Worm (Caenorhabditis elegans) whole organism, early embryonic: ENCODE data around the gene T25G12.13.

Experiments used
- B0310.2 ChIP-seq: sonication (generic microtip); optimal IDR thresholded peaks from 2 replicates; lab custom pipeline; 2016; ENCODE audit warnings: mild to moderate bottlenecking, missing genetic modification characterization, missing compliant biosample characterization
- F13C5.2 ChIP-seq: sonication (generic microtip); optimal IDR thresholded peaks from 2 replicates; lab custom pipeline; 2017; ENCODE audit warnings: mild to moderate bottlenecking, missing genetic modification characterization, inconsistent platforms, missing compliant biosample characterization
- aly-1 ChIP-seq: sonication (generic microtip); optimal IDR thresholded peaks from 2 replicates; lab custom pipeline; 2016; ENCODE audit warnings: missing genetic modification characterization, missing compliant biosample characterization
- ama-1 ChIP-seq: fragments of 150-350 bp; optimal IDR thresholded peaks from 2 replicates; lab custom pipeline; 2014
- ceh-13 ChIP-seq: fragments of 200-800 bp; sonication (Bioruptor generic); optimal IDR thresholded peaks from 2 replicates; lab custom pipeline; 2018; ENCODE audit warnings: mild to moderate bottlenecking, missing genetic modification characterization, missing compliant biosample characterization
- ceh-36 ChIP-seq: sonication (generic microtip); optimal IDR thresholded peaks from 2 replicates; lab custom pipeline; 2016; ENCODE audit warnings: missing genetic modification characterization, inconsistent platforms, missing compliant biosample characterization
- ets-7 ChIP-seq: sonication (generic microtip); optimal IDR thresholded peaks from 2 replicates; lab custom pipeline; 2016; ENCODE audit warnings: missing genotype, missing genetic modification characterization, missing compliant biosample characterization
- flt-1 ChIP-seq: fragments of 200-800 bp; sonication (Bioruptor generic); IDR thresholded peaks from 2 replicates; pipeline ENCODE4 v1.3.6; 2022; ENCODE audit warnings: missing genetic modification characterization, missing compliant biosample characterization
- hmbx-1 ChIP-seq: sonication (generic microtip); optimal IDR thresholded peaks from 2 replicates; lab custom pipeline; 2016; ENCODE audit warnings: mild to moderate bottlenecking, missing genetic modification characterization, missing compliant biosample characterization
- hmg-4 ChIP-seq: fragments of 200-800 bp; sonication (Bioruptor generic); optimal IDR thresholded peaks from 2 replicates; lab custom pipeline; 2018; ENCODE audit warnings: mild to moderate bottlenecking, missing genetic modification characterization, missing compliant biosample characterization
- hnd-1 ChIP-seq: sonication (generic microtip); optimal IDR thresholded peaks from 2 replicates; lab custom pipeline; 2016; ENCODE audit warnings: missing genetic modification characterization, missing compliant biosample characterization
- pes-1 ChIP-seq: fragments of 200-800 bp; sonication (Bioruptor generic); IDR thresholded peaks from 2 replicates; pipeline ENCODE4 v1.3.6; 2022; ENCODE audit warnings: missing genetic modification reagents, missing genetic modification characterization, missing compliant biosample characterization
- scrt-1 ChIP-seq: fragments of 200-800 bp; sonication (Bioruptor generic); IDR thresholded peaks from 2 replicates; pipeline ENCODE4 v1.3.6; 2022; ENCODE audit warnings: missing genetic modification characterization, missing compliant biosample characterization
- sea-1 ChIP-seq: fragments of 200-800 bp; sonication (Bioruptor generic); conservative IDR thresholded peaks from 2 replicates; pipeline ENCODE4 v1.3.6; 2022; ENCODE audit warnings: missing genetic modification characterization, missing compliant biosample characterization
- tbx-11 ChIP-seq: fragments of 200-800 bp; sonication (Bioruptor generic); IDR thresholded peaks from 2 replicates; pipeline ENCODE4 v1.3.6; 2022; ENCODE audit warnings: missing genetic modification characterization, missing compliant biosample characterization
- tbx-37 ChIP-seq: fragments of 200-800 bp; sonication (Bioruptor generic); conservative IDR thresholded peaks from 2 replicates; pipeline ENCODE4 v1.3.6; 2022; ENCODE audit warnings: missing genetic modification reagents, missing genetic modification characterization, missing compliant biosample characterization
- tra-4 ChIP-seq: sonication (generic microtip); optimal IDR thresholded peaks from 2 replicates; lab custom pipeline; 2017; ENCODE audit warnings: missing genetic modification characterization, missing compliant biosample characterization

Gene T25G12.13

ce11 chrX:17243053-17243452, at the start of gene T25G12.13:
Gene T25G12.13, plus strand, starts transcription at chrX:17243353.
- TF ChIP-seq scrt-1 (GFP tag; lab: Robert Waterston, UW), result no peak
- no peak for TF ChIP-seq hnd-1 (tag; lab: Kevin White, UChicago)
- no peak for TF ChIP-seq F13C5.2 (tag; lab: Kevin White, UChicago)
- no peak for TF ChIP-seq ets-7
- TF ChIP-seq hmbx-1, result no peak

- TF ChIP-seq B0310.2 (tag; lab: Kevin White, UChicago) (no peak), hmbx-1 (no peak)
Measured at ce11 chrX:17195080-17195479, 48.1 kb upstream of the T25G12.13 start, which contains the start of gene B0302.5. Gene B0302.5, minus strand, starts transcription at chrX:17195137.

- TF ChIP-seq tbx-11 (GFP tag; lab: Robert Waterston, UW) (no peak), hmbx-1 (no peak), F13C5.2 (tag; lab: Kevin White, UChicago) (no peak), ceh-36 (tag; lab: Kevin White, UChicago) (no peak)
Measured at ce11 chrX:17197824-17198223, 45.3 kb upstream of the T25G12.13 start.

- TF ChIP-seq scrt-1 (GFP tag; lab: Robert Waterston, UW) (no peak), tbx-11 (GFP tag; lab: Robert Waterston, UW) (no peak), hmbx-1 (no peak), flt-1 (no peak), ceh-13 (GFP tag; lab: Kevin White, UChicago) (no peak)
Measured at ce11 chrX:17203399-17203798, 39.8 kb upstream of the T25G12.13 start.

ce11 chrX:17205853-17206252, 37.3 kb upstream of the T25G12.13 start:
- TF ChIP-seq ceh-13 (GFP tag; lab: Kevin White, UChicago), result no peak

- TF ChIP-seq F13C5.2 (tag; lab: Kevin White, UChicago) (no peak), pes-1 (GFP tag; lab: Robert Waterston, UW) (no peak), scrt-1 (GFP tag; lab: Robert Waterston, UW) (no peak), tbx-11 (GFP tag; lab: Robert Waterston, UW) (no peak), sea-1 (no peak), hnd-1 (tag; lab: Kevin White, UChicago) (no peak), aly-1 (no peak), tra-4 (tag; lab: Kevin White, UChicago) (no peak), hmg-4 (no peak), ets-7 (no peak)
Measured at ce11 chrX:17209265-17209664, 33.9 kb upstream of the T25G12.13 start, which contains the start of gene T08G2.2. Gene T08G2.2, minus strand, starts transcription at chrX:17209365.

ce11 chrX:17211513-17211912, 31.6 kb upstream of the T25G12.13 start:
- no peak for TF ChIP-seq tra-4 (tag; lab: Kevin White, UChicago)
- TF ChIP-seq ceh-36 (tag; lab: Kevin White, UChicago), result no peak
- no peak for TF ChIP-seq flt-1
- no peak for TF ChIP-seq aly-1

- TF ChIP-seq ama-1, result no peak
- no peak for TF ChIP-seq scrt-1 (GFP tag; lab: Robert Waterston, UW)
- TF ChIP-seq aly-1, result no peak
- no peak for TF ChIP-seq flt-1
- no peak for TF ChIP-seq tbx-11 (GFP tag; lab: Robert Waterston, UW)
- no peak for TF ChIP-seq B0310.2 (tag; lab: Kevin White, UChicago)
- no peak for TF ChIP-seq tbx-37
- no peak for TF ChIP-seq pes-1 (GFP tag; lab: Robert Waterston, UW)
- TF ChIP-seq tra-4 (tag; lab: Kevin White, UChicago), result no peak
- TF ChIP-seq ceh-36 (tag; lab: Kevin White, UChicago), result no peak
- TF ChIP-seq ceh-13 (GFP tag; lab: Kevin White, UChicago), result no peak
Measured at ce11 chrX:17214803-17215202, 28.4 kb upstream of the T25G12.13 start, which contains the start of gene acdh-10. Gene acdh-10, minus strand, starts transcription at chrX:17214903.

ce11 chrX:17215753-17216152, 27.4 kb upstream of the T25G12.13 start:
- TF ChIP-seq tra-4 (tag; lab: Kevin White, UChicago) (no peak), pes-1 (GFP tag; lab: Robert Waterston, UW) (no peak), B0310.2 (tag; lab: Kevin White, UChicago) (no peak), hmg-4 (no peak), aly-1 (no peak), ceh-36 (tag; lab: Kevin White, UChicago) (no peak), flt-1 (no peak), F13C5.2 (tag; lab: Kevin White, UChicago) (no peak), ama-1 (no peak), hmbx-1 (no peak), tbx-37 (no peak)

ce11 chrX:17216178-17216577, 27.0 kb upstream of the T25G12.13 start:
- TF ChIP-seq ceh-36 (tag; lab: Kevin White, UChicago) (no peak), tbx-11 (GFP tag; lab: Robert Waterston, UW) (no peak), scrt-1 (GFP tag; lab: Robert Waterston, UW) (no peak), ceh-13 (GFP tag; lab: Kevin White, UChicago) (no peak), tra-4 (tag; lab: Kevin White, UChicago) (no peak), pes-1 (GFP tag; lab: Robert Waterston, UW) (no peak), F13C5.2 (tag; lab: Kevin White, UChicago) (no peak), flt-1 (no peak), ama-1 (no peak)
